Worm (Caenorhabditis elegans): Measurements from ENCODE around the gene ocr-4.

ce11 chrIV:7287474-7287873 lies 45.1 kb downstream of the ocr-4 start, which contains the start of gene F42C5.3:
- TF ChIP-seq nhr-23 (tag; optimal IDR thresholded peaks at IDR 0.05) (no peak), pqm-1 (tag; optimal IDR thresholded peaks at IDR 0.05) (no peak), nhr-11 (tag; optimal IDR thresholded peaks at IDR 0.05) (no peak)

Data from whole organism, L3 larva.